Fruit fly (Drosophila melanogaster) whole organism, embryonic: Measurements from ENCODE around the gene Tango5.

ENCODE experiments used
- Adf1 ChIP-seq: fragments of 200-800 bp; sonication (Bioruptor generic); IDR thresholded peaks from 2 replicates; pipeline ENCODE4 v1.3.6; 2022; ENCODE audit warnings: missing biosample characterization, missing genetic modification characterization
- B-H1 ChIP-seq: fragments of 200-800 bp; sonication (Bioruptor generic); IDR thresholded peaks from 3 replicates; pipeline ENCODE4 v1.3.6; 2022; ENCODE audit warnings: missing biosample characterization, missing genetic modification characterization
- CG10147 ChIP-seq: fragments of 200-800 bp; sonication (Bioruptor generic); optimal IDR thresholded peaks from 2 replicates; lab custom pipeline; 2019; ENCODE audit warnings: missing biosample characterization, mild to moderate bottlenecking, missing genetic modification characterization, moderate library complexity
- CG11085 ChIP-seq: fragments of 200-800 bp; sonication (Bioruptor generic); IDR thresholded peaks from 2 replicates; pipeline ENCODE4 v1.3.6; 2022; ENCODE audit warnings: missing biosample characterization, missing genetic modification characterization
- CG12299 ChIP-seq: fragments of 200-800 bp; sonication (Bioruptor generic); optimal IDR thresholded peaks from 2 replicates; lab custom pipeline; 2018; ENCODE audit warnings: missing biosample characterization, mild to moderate bottlenecking, missing genetic modification characterization
- CG12659 ChIP-seq: fragments of 200-800 bp; sonication (Bioruptor generic); optimal IDR thresholded peaks from 3 replicates; lab custom pipeline; 2017; ENCODE audit warnings: mild to moderate bottlenecking, missing biosample characterization, missing genetic modification reagents, missing genetic modification characterization
- CG13894 ChIP-seq: fragments of 200-800 bp; sonication (Bioruptor generic); optimal IDR thresholded peaks from 3 replicates; lab custom pipeline; 2018; ENCODE audit warnings: missing biosample characterization, mild to moderate bottlenecking, missing genetic modification characterization, moderate library complexity
- CG2116 ChIP-seq: fragments of 200-800 bp; sonication (Bioruptor generic); optimal IDR thresholded peaks from 3 replicates; lab custom pipeline; 2018; ENCODE audit warnings: missing biosample characterization, mild to moderate bottlenecking, missing genetic modification characterization
- CG2875 ChIP-seq: fragments of 200-800 bp; sonication (Bioruptor generic); optimal IDR thresholded peaks from 2 replicates; lab custom pipeline; 2017; ENCODE audit warnings: missing biosample characterization, mild to moderate bottlenecking, missing genetic modification characterization, missing genetic modification reagents
- CG42726 ChIP-seq: fragments of 200-800 bp; sonication (Bioruptor generic); IDR thresholded peaks from 2 replicates; pipeline ENCODE4 v1.3.6; 2022; ENCODE audit warnings: missing biosample characterization, missing genetic modification characterization; ENCODE audit not compliant: partially characterized antibody
- CG5180 ChIP-seq: fragments of 200-800 bp; sonication (Bioruptor generic); optimal IDR thresholded peaks from 3 replicates; lab custom pipeline; 2017; ENCODE audit warnings: missing biosample characterization, missing genetic modification characterization, mild to moderate bottlenecking, moderate library complexity, missing genetic modification reagents
- CG6813 ChIP-seq: fragments of 200-800 bp; sonication (Bioruptor generic); optimal IDR thresholded peaks from 2 replicates; lab custom pipeline; 2017; ENCODE audit warnings: missing biosample characterization, missing genetic modification characterization, mild to moderate bottlenecking, moderate library complexity, missing genetic modification reagents
- CG8290 ChIP-seq, 3 experiments: fragments of 200-800 bp; sonication (Bioruptor generic); optimal IDR thresholded peaks; 2 replicates each; lab custom pipeline; 2016 to 2019; ENCODE audit warnings: missing biosample characterization in 3 of 3, missing genetic modification characterization in 3 of 3, mild to moderate bottlenecking in 2 of 3, moderate library complexity in 1 of 3
- CG9609 ChIP-seq: fragments of 200-800 bp; sonication (Bioruptor generic); optimal IDR thresholded peaks from 3 replicates; lab custom pipeline; 2016; ENCODE audit warnings: missing biosample characterization, missing genetic modification characterization
- Doc3 ChIP-seq: fragments of 200-800 bp; sonication (Bioruptor generic); IDR thresholded peaks from 3 replicates; pipeline ENCODE4 v1.3.6; 2022; ENCODE audit warnings: missing biosample characterization, missing genetic modification characterization; ENCODE audit not compliant: partially characterized antibody
- Dp ChIP-seq: fragments of 200-800 bp; sonication (Bioruptor generic); optimal IDR thresholded peaks from 2 replicates; lab custom pipeline; 2018; ENCODE audit warnings: missing biosample characterization, mild to moderate bottlenecking, missing genetic modification characterization, moderate library complexity
- ERR ChIP-seq: fragments of 200-800 bp; sonication (Bioruptor generic); optimal IDR thresholded peaks from 2 replicates; lab custom pipeline; 2016; ENCODE audit warnings: missing biosample characterization, missing genetic modification characterization
- Elba2 ChIP-seq: fragments of 200-800 bp; sonication (Bioruptor generic); optimal IDR thresholded peaks from 3 replicates; lab custom pipeline; 2016; ENCODE audit warnings: missing biosample characterization, missing genetic modification characterization
- Ets97D ChIP-seq: fragments of 200-800 bp; sonication (Bioruptor generic); optimal IDR thresholded peaks from 3 replicates; lab custom pipeline; 2016; ENCODE audit warnings: missing biosample characterization, missing genetic modification characterization
- HHEX ChIP-seq: fragments of 200-800 bp; sonication (Bioruptor generic); optimal IDR thresholded peaks from 3 replicates; lab custom pipeline; 2017; ENCODE audit warnings: missing biosample characterization, mild to moderate bottlenecking, missing genetic modification characterization, missing genetic modification reagents
- HLHmδ ChIP-seq: fragments of 200-800 bp; sonication (Bioruptor generic); optimal IDR thresholded peaks from 2 replicates; lab custom pipeline; 2018; ENCODE audit warnings: missing biosample characterization, mild to moderate bottlenecking, missing genetic modification characterization, moderate library complexity
- Hey ChIP-seq: fragments of 200-800 bp; sonication (Bioruptor generic); optimal IDR thresholded peaks from 3 replicates; lab custom pipeline; 2018; ENCODE audit warnings: missing biosample characterization, mild to moderate bottlenecking, missing genetic modification characterization
- Max ChIP-seq: fragments of 200-800 bp; sonication (Bioruptor generic); optimal IDR thresholded peaks from 2 replicates; lab custom pipeline; 2016; ENCODE audit warnings: missing biosample characterization, mild to moderate bottlenecking, missing genetic modification characterization
- Med ChIP-seq: fragments of 200-800 bp; sonication (Bioruptor generic); peaks from one replicate; lab custom pipeline; 2016; ENCODE audit warnings: missing biosample characterization, missing genetic modification characterization, mild to moderate bottlenecking, inconsistent platforms, moderate library complexity
- NC2β ChIP-seq: fragments of 200-800 bp; sonication (Bioruptor generic); optimal IDR thresholded peaks from 2 replicates; lab custom pipeline; 2016; ENCODE audit warnings: missing biosample characterization, missing genetic modification characterization
- Nf-YA ChIP-seq: fragments of 200-800 bp; sonication (Bioruptor generic); IDR thresholded peaks from 2 replicates; pipeline ENCODE4 v1.3.6; 2022; ENCODE audit warnings: missing biosample characterization, missing genetic modification characterization
- Nf-YB ChIP-seq: fragments of 200-800 bp; sonication (Bioruptor generic); optimal IDR thresholded peaks from 3 replicates; lab custom pipeline; 2019; ENCODE audit warnings: missing biosample characterization, mild to moderate bottlenecking, missing genetic modification characterization, moderate library complexity
- Nf-YC ChIP-seq: fragments of 200-800 bp; optimal IDR thresholded peaks from 3 replicates; lab custom pipeline; 2019; ENCODE audit warnings: missing biosample characterization, mild to moderate bottlenecking, missing genetic modification characterization, moderate library complexity
- Trl ChIP-seq, 3 experiments: fragments of >200 bp in 2 of 3; fragments of 200-800 bp in 1 of 3; sonication (Bioruptor generic) in 1 of 3; optimal IDR thresholded peaks; 2 replicates in 1 of 3; 3 replicates in 2 of 3; lab custom pipeline; 2016 to 2017; ENCODE audit warnings: missing biosample characterization in 1 of 3, missing genetic modification characterization in 1 of 3
- YL-1 ChIP-seq: fragments of 200-800 bp; sonication (Bioruptor generic); optimal IDR thresholded peaks from 3 replicates; lab custom pipeline; 2017; ENCODE audit warnings: missing biosample characterization, mild to moderate bottlenecking, missing genetic modification characterization
- chif ChIP-seq, 2 experiments: fragments of 200-800 bp; sonication (Bioruptor generic); optimal IDR thresholded peaks; 3 replicates each; lab custom pipeline; 2016; ENCODE audit warnings: missing biosample characterization in 2 of 2, missing genetic modification characterization in 2 of 2
- crp ChIP-seq, 2 experiments: fragments of 200-800 bp; sonication (Bioruptor generic); optimal IDR thresholded peaks; 2 replicates in 1 of 2; 3 replicates in 1 of 2; lab custom pipeline; 2017; ENCODE audit warnings: missing biosample characterization in 2 of 2, missing genetic modification characterization in 2 of 2, mild to moderate bottlenecking in 1 of 2, moderate library complexity in 1 of 2
- dimm ChIP-seq: fragments of 200-800 bp; sonication (Bioruptor generic); IDR thresholded peaks from 2 replicates; pipeline ENCODE4 v1.3.6; 2022; ENCODE audit warnings: missing biosample characterization, missing genetic modification characterization
- dm ChIP-seq: fragments of 200-800 bp; sonication (Bioruptor generic); optimal IDR thresholded peaks from 3 replicates; lab custom pipeline; 2016; ENCODE audit warnings: missing biosample characterization, missing genetic modification characterization
- ems ChIP-seq: fragments of 200-800 bp; sonication (Bioruptor generic); optimal IDR thresholded peaks from 3 replicates; lab custom pipeline; 2016; ENCODE audit warnings: missing biosample characterization, missing genetic modification characterization
- ewg ChIP-seq: fragments of 200-800 bp; sonication (Bioruptor generic); optimal IDR thresholded peaks from 3 replicates; lab custom pipeline; 2017; ENCODE audit warnings: mild to moderate bottlenecking, missing biosample characterization, missing genetic modification reagents, missing genetic modification characterization
- hb ChIP-seq: fragments of 200-800 bp; sonication (Bioruptor generic); IDR thresholded peaks from 3 replicates; pipeline ENCODE4 v1.3.6; 2022; ENCODE audit warnings: missing biosample characterization, missing genetic modification characterization; ENCODE audit not compliant: partially characterized antibody
- lab ChIP-seq: fragments of 200-800 bp; sonication (Bioruptor generic); optimal IDR thresholded peaks from 3 replicates; lab custom pipeline; 2017; ENCODE audit warnings: missing biosample characterization, missing genetic modification characterization, mild to moderate bottlenecking, moderate library complexity, missing genetic modification reagents
- onecut ChIP-seq: fragments of 200-800 bp; sonication (Bioruptor generic); IDR thresholded peaks from 2 replicates; pipeline ENCODE4 v1.3.6; 2022; ENCODE audit warnings: missing biosample characterization, missing genetic modification characterization
- otp ChIP-seq: fragments of 200-800 bp; sonication (Bioruptor generic); IDR thresholded peaks from 3 replicates; pipeline ENCODE4, ENCODE4 v1.3.6; 2022; ENCODE audit warnings: missing biosample characterization, missing genetic modification characterization
- pfk ChIP-seq: fragments of 200-800 bp; sonication (Bioruptor generic); optimal IDR thresholded peaks from 2 replicates; lab custom pipeline; 2018; ENCODE audit warnings: missing biosample characterization, mild to moderate bottlenecking, missing genetic modification characterization, moderate library complexity
- pita ChIP-seq: fragments of 200-800 bp; sonication (Bioruptor generic); optimal IDR thresholded peaks from 2 replicates; lab custom pipeline; 2017; ENCODE audit warnings: missing biosample characterization, mild to moderate bottlenecking, missing genetic modification characterization
- pros ChIP-seq: fragments of 200-800 bp; sonication (Bioruptor generic); optimal IDR thresholded peaks from 3 replicates; lab custom pipeline; 2019; ENCODE audit warnings: missing biosample characterization, mild to moderate bottlenecking, missing genetic modification characterization, moderate library complexity
- rib ChIP-seq: fragments of 200-800 bp; sonication (Bioruptor generic); IDR thresholded peaks from 2 replicates; pipeline ENCODE4 v1.3.6; 2022; ENCODE audit warnings: missing biosample characterization, missing genetic modification characterization
- sd ChIP-seq: fragments of 200-800 bp; sonication (Bioruptor generic); optimal IDR thresholded peaks from 3 replicates; lab custom pipeline; 2018; ENCODE audit warnings: missing biosample characterization, mild to moderate bottlenecking, missing genetic modification characterization, moderate library complexity
- seq ChIP-seq: fragments of 200-800 bp; sonication (Bioruptor generic); IDR thresholded peaks from 2 replicates; pipeline ENCODE4 v1.3.6; 2022; ENCODE audit warnings: missing biosample characterization, missing genetic modification characterization
- sug ChIP-seq: fragments of 200-800 bp; optimal IDR thresholded peaks from 2 replicates; lab custom pipeline; 2019; ENCODE audit warnings: missing biosample characterization, mild to moderate bottlenecking, missing genetic modification characterization, moderate library complexity
- twi ChIP-seq: fragments of 200-800 bp; optimal IDR thresholded peaks from 2 replicates; lab custom pipeline; 2019; ENCODE audit warnings: missing biosample characterization, mild to moderate bottlenecking, missing genetic modification characterization, moderate library complexity

Tango5 gene

dm6 chrX:10785920-10786361 is 21.7 kb upstream of the Tango5 start (continued):
- TF ChIP-seq Trl (optimal IDR thresholded peaks at IDR 0.05; lab: Kevin White, UChicago): peak; percentile 64 to 77
- TF ChIP-seq Trl (GFP tag; optimal IDR thresholded peaks at IDR 0.05; lab: Kevin White, UChicago): no peak
- TF ChIP-seq seq (GFP tag; lab: Robert Waterston, UW): 0 out of 2 replicates have a peak, but pooled peaks have one; percentile 37
- peak; percentile 27 for TF ChIP-seq HHEX (GFP tag; lab: Kevin White, UChicago)
- peak; percentile 1 for TF ChIP-seq Nf-YB (GFP tag; lab: Kevin White, UChicago)
- TF ChIP-seq Ets97D (GFP tag; lab: Kevin White, UChicago): peak; percentile 29
- TF ChIP-seq Elba2 (GFP tag; lab: Kevin White, UChicago): peak; percentile 90
- peak; percentile 15 for TF ChIP-seq lab (GFP tag; lab: Kevin White, UChicago)
- peak; percentile 82 for TF ChIP-seq pros
- peak; percentile 19 for TF ChIP-seq HLHmδ
- peak; percentile 37 for TF ChIP-seq CG12299 (tag; lab: Kevin White, UChicago)
- TF ChIP-seq CG5180 (GFP tag; lab: Kevin White, UChicago): peak; percentile 56
- no peak for TF ChIP-seq Dp (GFP tag; lab: Kevin White, UChicago)
- peak; percentile 5 for TF ChIP-seq CG12659
- no peak for TF ChIP-seq Doc3
- no peak for TF ChIP-seq otp (GFP tag; lab: Robert Waterston, UW)
- peak; percentile 53 for TF ChIP-seq twi
- TF ChIP-seq pfk (GFP tag; lab: Kevin White, UChicago): no peak
- TF ChIP-seq sd (tag; lab: Kevin White, UChicago): peak; percentile 91
- TF ChIP-seq CG2116 (GFP tag; lab: Kevin White, UChicago): peak; percentile 19
- peak; percentile 31; the same call in 1 of the 2 replicates for TF ChIP-seq Adf1 (GFP tag; lab: Robert Waterston, UW)
- peak; percentile 8 for TF ChIP-seq CG6813 (GFP tag; lab: Kevin White, UChicago)
- peak in 1 of 2 experiments; percentile 14 for TF ChIP-seq crp (GFP tag; optimal IDR thresholded peaks at IDR 0.05; lab: Kevin White, UChicago)
- TF ChIP-seq Nf-YC (tag; lab: Kevin White, UChicago): peak; percentile 55
- TF ChIP-seq dimm: no peak
- no peak for TF ChIP-seq hb (GFP tag; lab: Robert Waterston, UW)
- no peak for TF ChIP-seq chif (GFP tag; optimal IDR thresholded peaks at IDR 0.05; lab: Kevin White, UChicago)
- TF ChIP-seq CG13894 (tag; lab: Kevin White, UChicago): peak; percentile 41
- TF ChIP-seq dm: peak; percentile 71
- peak; percentile 38 for TF ChIP-seq CG10147 (GFP tag; lab: Kevin White, UChicago)
- peak; percentile 52 for TF ChIP-seq Hey (tag; lab: Kevin White, UChicago)
- TF ChIP-seq B-H1 (GFP tag; lab: Robert Waterston, UW): no peak
- peak; percentile 71 for TF ChIP-seq Med (GFP tag; lab: Kevin White, UChicago)
- TF ChIP-seq ems (GFP tag; lab: Kevin White, UChicago): peak; percentile 12
- TF ChIP-seq CG9609 (GFP tag; lab: Kevin White, UChicago): no peak
- TF ChIP-seq CG2875 (GFP tag; lab: Kevin White, UChicago): no peak
- peak; percentile 76 for TF ChIP-seq Max
- no peak for TF ChIP-seq NC2β (GFP tag; lab: Kevin White, UChicago)
- peak; percentile 17 for TF ChIP-seq ewg (GFP tag; lab: Kevin White, UChicago)
- TF ChIP-seq CG42726: no peak
- no peak for TF ChIP-seq pita (GFP tag; lab: Kevin White, UChicago)
- no peak for TF ChIP-seq CG11085 (GFP tag; lab: Robert Waterston, UW)
- peak; percentile 16 for TF ChIP-seq sug (tag; lab: Kevin White, UChicago)
- no peak for TF ChIP-seq Nf-YA (GFP tag; lab: Robert Waterston, UW)
- peak; percentile 25 for TF ChIP-seq YL-1 (GFP tag; lab: Kevin White, UChicago)
- no peak for TF ChIP-seq onecut
- TF ChIP-seq ERR (GFP tag; lab: Kevin White, UChicago): no peak
- no peak for TF ChIP-seq CG8290 (GFP tag; optimal IDR thresholded peaks at IDR 0.05; lab: Kevin White, UChicago)
- TF ChIP-seq CG8290 (tag; optimal IDR thresholded peaks at IDR 0.05; lab: Kevin White, UChicago): peak in 1 of 2 experiments; percentile 37
- peak; percentile 69 for TF ChIP-seq rib (GFP tag; lab: Robert Waterston, UW)
